Fruit fly (Drosophila melanogaster) whole organism, pupa: ENCODE results near the gene CG43993.

Experiments used
- CG10348 ChIP-seq: fragments of 200-800 bp; sonication (Bioruptor generic); IDR thresholded peaks from 2 replicates; pipeline ENCODE4 v1.3.6; 2022; ENCODE audit warnings: missing biosample characterization, missing genetic modification characterization
- CG14655 ChIP-seq: fragments of 200-800 bp; sonication (Bioruptor generic); optimal IDR thresholded peaks from 3 replicates; lab custom pipeline; 2017; ENCODE audit warnings: mild to moderate bottlenecking, missing biosample characterization, missing genetic modification reagents, missing genetic modification characterization
- CG15710 ChIP-seq: fragments of 200-800 bp; sonication (Bioruptor generic); optimal IDR thresholded peaks from 2 replicates; lab custom pipeline; 2018; ENCODE audit warnings: missing biosample characterization, mild to moderate bottlenecking, missing genetic modification characterization, moderate library complexity
- CG17806 ChIP-seq: fragments of 200-800 bp; sonication (Bioruptor generic); optimal IDR thresholded peaks from 2 replicates; lab custom pipeline; 2018; ENCODE audit warnings: missing biosample characterization, mild to moderate bottlenecking, missing genetic modification characterization, moderate library complexity
- CG32121 ChIP-seq: fragments of 200-800 bp; sonication (Bioruptor generic); IDR thresholded peaks from 2 replicates; pipeline ENCODE4 v1.3.6; 2022; ENCODE audit warnings: missing biosample characterization, missing genetic modification characterization
- CG4496 ChIP-seq: fragments of 200-800 bp; sonication (Bioruptor generic); IDR thresholded peaks from 3 replicates; pipeline ENCODE4 v1.3.6; 2022; ENCODE audit warnings: missing biosample characterization, missing genetic modification characterization
- CG8301 ChIP-seq: fragments of 200-800 bp; sonication (Bioruptor generic); optimal IDR thresholded peaks from 2 replicates; lab custom pipeline; 2018; ENCODE audit warnings: missing biosample characterization, mild to moderate bottlenecking, missing genetic modification characterization
- CG9948 ChIP-seq: fragments of 200-800 bp; sonication (Bioruptor generic); optimal IDR thresholded peaks from 2 replicates; lab custom pipeline; 2018; ENCODE audit warnings: missing biosample characterization, mild to moderate bottlenecking, missing genetic modification characterization, moderate library complexity
- D1 ChIP-seq: fragments of 200-800 bp; sonication (Bioruptor generic); optimal IDR thresholded peaks from 2 replicates; lab custom pipeline; 2018; ENCODE audit warnings: missing biosample characterization, mild to moderate bottlenecking, missing genetic modification characterization, moderate library complexity
- EcR ChIP-seq: fragments of 200-800 bp; sonication (Bioruptor generic); optimal IDR thresholded peaks from 3 replicates; lab custom pipeline; 2019; ENCODE audit warnings: missing biosample characterization, missing genetic modification characterization, mild to moderate bottlenecking, moderate library complexity, missing genetic modification reagents
- Ets98B ChIP-seq: fragments of 200-800 bp; sonication (Bioruptor generic); IDR thresholded peaks from 2 replicates; pipeline ENCODE4 v1.3.6; 2022; ENCODE audit warnings: missing biosample characterization, missing genetic modification characterization
- fd96Ca ChIP-seq: fragments of 200-800 bp; sonication (Bioruptor generic); IDR thresholded peaks from 3 replicates; pipeline ENCODE4 v1.3.6; 2022; ENCODE audit warnings: missing biosample characterization, missing genetic modification characterization
- gl ChIP-seq: fragments of 200-800 bp; sonication (Bioruptor generic); optimal IDR thresholded peaks from 2 replicates; lab custom pipeline; 2018; ENCODE audit warnings: missing biosample characterization, mild to moderate bottlenecking, missing genetic modification characterization

DNA sequence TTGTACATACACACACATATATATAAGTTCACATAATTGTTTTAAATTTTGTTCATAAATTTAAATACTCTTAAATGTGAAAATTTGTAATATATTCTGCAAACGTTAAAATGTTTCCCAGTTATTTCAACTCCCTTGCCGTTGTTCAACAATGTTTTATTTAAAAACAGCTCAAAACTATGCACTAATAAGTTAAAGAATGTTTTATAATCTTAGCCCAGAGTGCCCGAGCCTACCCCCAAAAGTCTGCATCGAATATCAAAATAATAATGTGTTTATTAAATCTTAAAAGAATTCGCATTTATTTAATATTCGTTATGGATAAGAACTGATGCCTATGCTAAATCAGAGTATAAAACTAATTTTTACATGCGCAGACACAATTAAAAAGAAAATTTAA lies 24.4 kb upstream of the CG43993 start:
- TF ChIP-seq Ets98B, result no peak
- no peak for TF ChIP-seq CG4496 (GFP tag; lab: Robert Waterston, UW)
- TF ChIP-seq gl (tag; lab: Kevin White, UChicago), result no peak
- TF ChIP-seq CG8301, result no peak
- peak; percentile 59 for TF ChIP-seq D1
- TF ChIP-seq CG14655 (GFP tag; lab: Kevin White, UChicago), result no peak
- no peak for TF ChIP-seq CG9948 (tag; lab: Kevin White, UChicago)
- no peak for TF ChIP-seq CG10348 (GFP tag; lab: Robert Waterston, UW)
- TF ChIP-seq fd96Ca (GFP tag; lab: Robert Waterston, UW), result no peak
- no peak for TF ChIP-seq EcR
- no peak for TF ChIP-seq CG15710
- no peak for TF ChIP-seq CG32121
- TF ChIP-seq CG17806, result no peak
